Worm (Caenorhabditis elegans) whole organism, L3 larva: ENCODE data around the gene F18A1.7.
A peak's percentile ranks its signal among the peaks of the same experiment; 100 is the strongest.

Experiments used
- ZK546.5 ChIP-seq: sonication (generic microtip); optimal IDR thresholded peaks from 2 replicates; lab custom pipeline; 2017; ENCODE audit warnings: missing biosample characterization, missing genetic modification characterization
- ceh-9 ChIP-seq: sonication (generic microtip); optimal IDR thresholded peaks from 2 replicates; lab custom pipeline; 2018; ENCODE audit warnings: missing biosample characterization, missing genetic modification characterization
- daf-12 ChIP-seq: fragments of 150-350 bp; optimal IDR thresholded peaks from 2 replicates; lab custom pipeline; 2014; ENCODE audit warnings: missing biosample characterization, missing genetic modification reagents, missing genetic modification characterization
- fkh-2 ChIP-seq: fragments of 150-350 bp; optimal IDR thresholded peaks from 2 replicates; lab custom pipeline; 2014; ENCODE audit warnings: missing biosample characterization, missing genetic modification reagents, missing genetic modification characterization
- jun-1 ChIP-seq: fragments of 150-350 bp; optimal IDR thresholded peaks from 2 replicates; lab custom pipeline; 2014; ENCODE audit warnings: missing biosample characterization, missing genetic modification reagents, missing genetic modification characterization
- nhr-23 ChIP-seq: fragments of 150-350 bp; optimal IDR thresholded peaks from 2 replicates; lab custom pipeline; 2014; ENCODE audit warnings: missing biosample characterization, missing genetic modification reagents, missing genetic modification characterization
- nhr-25 ChIP-seq: sonication (generic microtip); optimal IDR thresholded peaks from 2 replicates; lab custom pipeline; 2017; ENCODE audit warnings: missing biosample characterization, missing genetic modification characterization
- pha-4 ChIP-seq: fragments of 150-350 bp; optimal IDR thresholded peaks from 2 replicates; lab custom pipeline; 2014; ENCODE audit warnings: missing biosample characterization, missing genetic modification reagents, missing genetic modification characterization
- zag-1 ChIP-seq: fragments of 150-350 bp; optimal IDR thresholded peaks from 2 replicates; lab custom pipeline; 2014; ENCODE audit warnings: missing biosample characterization, missing genetic modification characterization

ce11 chrII:7621513-7621912, 42.0 kb downstream of the F18A1.7 start:
- TF ChIP-seq nhr-23 (tag; lab: Kevin White, UChicago), result peak; percentile 36
- no peak for TF ChIP-seq fkh-2 (tag; lab: Kevin White, UChicago)
- no peak for TF ChIP-seq zag-1
- TF ChIP-seq nhr-25, result no peak
- no peak for TF ChIP-seq ZK546.5 (tag; lab: Kevin White, UChicago)
- no peak for TF ChIP-seq jun-1
- TF ChIP-seq daf-12 (tag; lab: Kevin White, UChicago), result no peak
- no peak for TF ChIP-seq pha-4 (tag; lab: Kevin White, UChicago)
- no peak for TF ChIP-seq ceh-9
